Worm (Caenorhabditis elegans): Measurements from ENCODE around the gene W05B10.3.

The W05B10.3 gene

ce11 chrV:12637764-12638502, 23.6 kb downstream of the W05B10.3 start (continued):
- TF ChIP-seq lsy-2 (tag; optimal IDR thresholded peaks at IDR 0.05): no peak
- 0 out of 2 replicates have a peak, but pooled peaks have one; percentile 38 for TF ChIP-seq mxl-2 (GFP tag; conservative IDR thresholded peaks at IDR 0.05)
- no peak for TF ChIP-seq egl-27 (tag; optimal IDR thresholded peaks at IDR 0.05)
- peak; percentile 32 for TF ChIP-seq mxl-3 (GFP tag; optimal IDR thresholded peaks at IDR 0.05)
- no peak for TF ChIP-seq fos-1 (tag; optimal IDR thresholded peaks at IDR 0.05)
- peak; percentile 71 for TF ChIP-seq nhr-6 (tag; optimal IDR thresholded peaks at IDR 0.05)
- no peak for TF ChIP-seq jun-1 (tag; optimal IDR thresholded peaks at IDR 0.05)

ce11 chrV:12637238-12637690, 24.3 kb downstream of the W05B10.3 start, which contains the start of gene F56H9.2:
F56H9.2 (plus strand) TSS chrV:12637663.
- TF ChIP-seq F44E2.7 (GFP tag; IDR thresholded peaks at IDR 0.05) (no peak), dve-1 (tag; optimal IDR thresholded peaks at IDR 0.05; ENCODE audit: insufficient read depth) (peak; percentile 86), dmd-9 (GFP tag; IDR thresholded peaks at IDR 0.05) (no peak), lim-7 (GFP tag; IDR thresholded peaks at IDR 0.05) (no peak), hlh-30 (tag; optimal IDR thresholded peaks at IDR 0.05; ENCODE audit: insufficient read depth) (peak; percentile 94), lin-29 (GFP tag; IDR thresholded peaks at IDR 0.05) (no peak), mep-1 (tag; optimal IDR thresholded peaks at IDR 0.05) (peak; percentile 76), nhr-111 (GFP tag; optimal IDR thresholded peaks at IDR 0.05) (no peak), F49E8.2 (tag; optimal IDR thresholded peaks at IDR 0.05; ENCODE audit: borderline replicate concordance) (no peak), zfp-2 (tag; optimal IDR thresholded peaks at IDR 0.05) (no peak), hmg-1.1 (GFP tag; IDR thresholded peaks at IDR 0.05) (0 out of 2 replicates have a peak, but pooled peaks have one; percentile 34), Y5F2A.4 (GFP tag; optimal IDR thresholded peaks at IDR 0.05) (no peak), madf-9 (GFP tag; conservative IDR thresholded peaks at IDR 0.05) (no peak; the same call in 1 of the 2 replicates), snpc-1.2 (GFP tag; IDR thresholded peaks at IDR 0.05) (no peak), spr-3 (GFP tag; optimal IDR thresholded peaks at IDR 0.05) (no peak), gei-8 (GFP tag; optimal IDR thresholded peaks at IDR 0.05) (peak; percentile 76), ceh-32 (tag; optimal IDR thresholded peaks at IDR 0.05; ENCODE audit: poor library complexity) (no peak), lin-13 (GFP tag; optimal IDR thresholded peaks at IDR 0.05) (peak; percentile 8), lin-1 (GFP tag; IDR thresholded peaks at IDR 0.05) (peak; percentile 60; the same call in 1 of the 2 replicates), daf-8 (GFP tag; IDR thresholded peaks at IDR 0.05) (no peak), Y105C5A.15 (GFP tag; IDR thresholded peaks at IDR 0.05) (no peak), madf-5 (GFP tag; IDR thresholded peaks at IDR 0.05) (no peak), zfp-3 (GFP tag; conservative IDR thresholded peaks at IDR 0.05) (no peak; the same call in 1 of the 2 replicates), duxl-1 (tag; optimal IDR thresholded peaks at IDR 0.05; ENCODE audit: poor library complexity) (no peak), mxl-3 (GFP tag; optimal IDR thresholded peaks at IDR 0.05) (peak; percentile 94), Y48G9A.11 (GFP tag; IDR thresholded peaks at IDR 0.05) (no peak), set-16 (GFP tag; IDR thresholded peaks at IDR 0.05) (no peak), nhr-41 (GFP tag; IDR thresholded peaks at IDR 0.05) (0 out of 2 replicates have a peak, but pooled peaks have one; percentile 18), attf-4 (tag; optimal IDR thresholded peaks at IDR 0.05) (no peak), dmd-6 (GFP tag; IDR thresholded peaks at IDR 0.05) (peak; percentile 98), spr-1 (tag; optimal IDR thresholded peaks at IDR 0.05) (peak; percentile 16), zip-2 (tag; optimal IDR thresholded peaks at IDR 0.05) (no peak), nhr-42 (GFP tag; IDR thresholded peaks at IDR 0.05) (no peak), ceh-20 (GFP tag; IDR thresholded peaks at IDR 0.05) (peak; percentile 73), nhr-25 (tag; optimal IDR thresholded peaks at IDR 0.05; ENCODE audit: borderline replicate concordance, insufficient read depth) (peak; percentile 67), fos-1 (tag; optimal IDR thresholded peaks at IDR 0.05) (no peak), unc-62 (GFP tag; optimal IDR thresholded peaks at IDR 0.05 in 1 of 2) (peak in 1 of 2 experiments; percentile 98), unc-62 (tag; optimal IDR thresholded peaks at IDR 0.05) (no peak), vab-7 (GFP tag; IDR thresholded peaks at IDR 0.05) (no peak), daf-16 (GFP tag; optimal IDR thresholded peaks at IDR 0.05) (peak; percentile 52 to 55), daf-16 (tag; optimal IDR thresholded peaks at IDR 0.05) (peak; percentile 94), rbr-2 (tag; optimal IDR thresholded peaks at IDR 0.05) (peak; percentile 48)
